Fruit fly (Drosophila melanogaster): Measurements from ENCODE around the gene CG10958.

CG10958 gene

DNA sequence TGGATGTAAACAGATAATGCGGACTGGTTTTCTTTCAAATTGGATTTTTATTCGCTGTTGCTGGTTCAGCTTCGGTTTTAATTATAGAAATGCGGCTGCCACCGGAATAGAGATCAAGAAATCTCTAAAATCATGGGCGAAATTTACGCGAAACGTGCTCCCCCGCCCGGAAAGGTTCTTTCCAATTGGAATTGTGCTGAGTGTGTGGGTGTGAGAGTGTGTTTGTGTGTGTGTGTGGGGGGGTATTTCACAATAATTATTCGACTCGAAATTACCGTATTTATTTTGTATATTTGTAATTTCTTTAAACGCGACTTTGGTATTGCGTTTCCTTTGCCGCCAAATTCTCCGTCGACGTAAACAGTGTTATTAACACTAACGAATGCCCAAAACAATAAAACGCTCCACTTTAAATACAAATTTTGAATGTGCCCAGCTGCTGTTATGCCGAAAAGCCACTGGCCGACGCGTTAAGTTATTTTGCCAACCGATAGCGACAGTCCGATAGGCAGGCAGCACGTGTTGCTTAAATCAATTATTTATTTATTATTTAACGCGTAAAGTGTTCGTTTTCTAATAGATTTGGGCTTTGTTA lies 16.3 kb upstream of the CG10958 start, which contains the start of gene Gclc (continued):
- no peak for TF ChIP-seq dysf (GFP tag; IDR thresholded peaks at IDR 0.05)
- no peak for TF ChIP-seq sna (GFP tag; IDR thresholded peaks at IDR 0.05; ENCODE audit: partially characterized antibody)
- TF ChIP-seq tup (GFP tag; optimal IDR thresholded peaks at IDR 0.05): no peak
- TF ChIP-seq pros (GFP tag; optimal IDR thresholded peaks at IDR 0.05): no peak
- peak; percentile 24 for TF ChIP-seq CG17568 (GFP tag; optimal IDR thresholded peaks at IDR 0.05)
- no peak for TF ChIP-seq bsh (GFP tag; optimal IDR thresholded peaks at IDR 0.05)
- no peak for TF ChIP-seq fu2 (GFP tag; optimal IDR thresholded peaks at IDR 0.05)
- TF ChIP-seq Hmx (GFP tag; optimal IDR thresholded peaks at IDR 0.05): no peak
- no peak for TF ChIP-seq CG2712 (tag; optimal IDR thresholded peaks at IDR 0.05)
- TF ChIP-seq peb (GFP tag; IDR thresholded peaks at IDR 0.05): no peak
- TF ChIP-seq CG31224 (GFP tag; IDR thresholded peaks at IDR 0.05): no peak
- no peak for TF ChIP-seq CG3065 (GFP tag; optimal IDR thresholded peaks at IDR 0.05)
- TF ChIP-seq CG8388 (GFP tag; optimal IDR thresholded peaks at IDR 0.05): no peak
- no peak for TF ChIP-seq kni (GFP tag; optimal IDR thresholded peaks at IDR 0.05)
- 0 out of 3 replicates have a peak, but pooled peaks have one; percentile 35 for TF ChIP-seq Doc3 (GFP tag; IDR thresholded peaks at IDR 0.05; ENCODE audit: partially characterized antibody)
- no peak for TF ChIP-seq CG2875 (GFP tag; optimal IDR thresholded peaks at IDR 0.05)
- no peak for TF ChIP-seq Hr51 (GFP tag; optimal IDR thresholded peaks at IDR 0.05)
- TF ChIP-seq mirr (GFP tag; optimal IDR thresholded peaks at IDR 0.05): no peak
- no peak for TF ChIP-seq CG14860 (GFP tag; IDR thresholded peaks at IDR 0.05; ENCODE audit: partially characterized antibody)
- TF ChIP-seq gfzf (GFP tag; optimal IDR thresholded peaks at IDR 0.05): peak; percentile 77
- TF ChIP-seq cwo (GFP tag; optimal IDR thresholded peaks at IDR 0.05): peak; percentile 82
- no peak for TF ChIP-seq CG17361 (GFP tag; IDR thresholded peaks at IDR 0.05)
- TF ChIP-seq hkb (optimal IDR thresholded peaks at IDR 0.05): no peak
- TF ChIP-seq hkb (GFP tag; IDR thresholded peaks at IDR 0.05): no peak
- TF ChIP-seq CG15479 (GFP tag; optimal IDR thresholded peaks at IDR 0.05): no peak
- TF ChIP-seq CG18011 (GFP tag; optimal IDR thresholded peaks at IDR 0.05): no peak
- no peak for TF ChIP-seq pnt (GFP tag; optimal IDR thresholded peaks at IDR 0.05)
- no peak for TF ChIP-seq usp (GFP tag; optimal IDR thresholded peaks at IDR 0.05)
- no peak for TF ChIP-seq eyg (GFP tag; optimal IDR thresholded peaks at IDR 0.05)
- TF ChIP-seq D19A (tag; optimal IDR thresholded peaks at IDR 0.05): no peak
- TF ChIP-seq CG17186 (GFP tag; optimal IDR thresholded peaks at IDR 0.05): no peak
- peak; percentile 39 for TF ChIP-seq CG15514 (GFP tag; optimal IDR thresholded peaks at IDR 0.05)
- no peak for TF ChIP-seq salm (tag; optimal IDR thresholded peaks at IDR 0.05)
- peak; percentile 56 for TF ChIP-seq Jarid2 (GFP tag; optimal IDR thresholded peaks at IDR 0.05)
- TF ChIP-seq B-H1 (GFP tag; IDR thresholded peaks at IDR 0.05): no peak
- TF ChIP-seq Ravus (GFP tag; IDR thresholded peaks at IDR 0.05): no peak
- TF ChIP-seq klu (GFP tag; IDR thresholded peaks at IDR 0.05): no peak
- no peak for TF ChIP-seq sisA (GFP tag; IDR thresholded peaks at IDR 0.05)
- TF ChIP-seq psq (GFP tag; optimal IDR thresholded peaks at IDR 0.05): no peak
- no peak for TF ChIP-seq HLHmδ (GFP tag; optimal IDR thresholded peaks at IDR 0.05)
- no peak for TF ChIP-seq CG13424 (tag; optimal IDR thresholded peaks at IDR 0.05)
- TF ChIP-seq org-1 (GFP tag; optimal IDR thresholded peaks at IDR 0.05): no peak
- no peak for TF ChIP-seq Dek (tag; optimal IDR thresholded peaks at IDR 0.05)
- TF ChIP-seq CG6791 (GFP tag; IDR thresholded peaks at IDR 0.05; ENCODE audit: partially characterized antibody): peak; percentile 53; the same call in 2 of the 3 replicates
- TF ChIP-seq CG6254 (GFP tag; optimal IDR thresholded peaks at IDR 0.05): no peak
- no peak for TF ChIP-seq zfh2 (GFP tag; optimal IDR thresholded peaks at IDR 0.05)
- TF ChIP-seq CG32772 (GFP tag; IDR thresholded peaks at IDR 0.05): no peak
- TF ChIP-seq CG4424 (GFP tag; optimal IDR thresholded peaks at IDR 0.05): no peak
- peak; percentile 36 for TF ChIP-seq CG12769 (tag; optimal IDR thresholded peaks at IDR 0.05)
- no peak for TF ChIP-seq CG10462 (GFP tag; optimal IDR thresholded peaks at IDR 0.05)

Data from whole organism, embryonic.